Fruit fly (Drosophila melanogaster) whole organism, embryonic: ENCODE results near the gene Ppm1.

Experiments used
- ATbp ChIP-seq: fragments of 200-800 bp; sonication (Bioruptor generic); optimal IDR thresholded peaks from 2 replicates; lab custom pipeline; 2017; ENCODE audit warnings: missing biosample characterization, mild to moderate bottlenecking, missing genetic modification characterization, missing genetic modification reagents
- B-H1 ChIP-seq: fragments of 200-800 bp; sonication (Bioruptor generic); IDR thresholded peaks from 3 replicates; pipeline ENCODE4 v1.3.6; 2022; ENCODE audit warnings: missing biosample characterization, missing genetic modification characterization
- CG10959 ChIP-seq: fragments of 200-800 bp; sonication (Bioruptor generic); IDR thresholded peaks from 2 replicates; pipeline ENCODE4 v1.3.6; 2022; ENCODE audit warnings: missing biosample characterization, missing genetic modification characterization
- CG10979 ChIP-seq: fragments of 200-800 bp; sonication (Bioruptor generic); optimal IDR thresholded peaks from 2 replicates; lab custom pipeline; 2018; ENCODE audit warnings: missing biosample characterization, mild to moderate bottlenecking, missing genetic modification characterization, moderate library complexity
- CG12236 ChIP-seq: fragments of 200-800 bp; sonication (Bioruptor generic); optimal IDR thresholded peaks from 2 replicates; lab custom pipeline; 2016; ENCODE audit warnings: missing biosample characterization, missing genetic modification characterization
- CG13123 ChIP-seq: fragments of 200-800 bp; sonication (Bioruptor generic); optimal IDR thresholded peaks from 2 replicates; lab custom pipeline; 2016; ENCODE audit warnings: missing biosample characterization, missing genetic modification characterization
- CG13624 ChIP-seq: fragments of 200-800 bp; sonication (Bioruptor generic); optimal IDR thresholded peaks from 2 replicates; lab custom pipeline; 2016; ENCODE audit warnings: missing biosample characterization, missing genetic modification characterization
- CG14014 ChIP-seq: fragments of 200-800 bp; sonication (Bioruptor generic); IDR thresholded peaks from 2 replicates; pipeline ENCODE4 v1.3.6; 2022; ENCODE audit warnings: missing biosample characterization, missing genetic modification characterization
- CG14965 ChIP-seq: fragments of 200-800 bp; sonication (Bioruptor generic); optimal IDR thresholded peaks from 2 replicates; lab custom pipeline; 2016; ENCODE audit warnings: missing biosample characterization, missing genetic modification characterization, borderline replicate concordance
- CG15011 ChIP-seq: fragments of 200-800 bp; sonication (Bioruptor generic); optimal IDR thresholded peaks from 3 replicates; lab custom pipeline; 2018; ENCODE audit warnings: missing biosample characterization, mild to moderate bottlenecking, missing genetic modification characterization
- CG16779 ChIP-seq: fragments of 200-800 bp; sonication (Bioruptor generic); IDR thresholded peaks from 2 replicates; pipeline ENCODE4 v1.3.6; 2022; ENCODE audit warnings: missing biosample characterization, missing genetic modification characterization
- CG1832 ChIP-seq: fragments of 200-800 bp; sonication (Bioruptor generic); optimal IDR thresholded peaks from 2 replicates; lab custom pipeline; 2017; ENCODE audit warnings: missing biosample characterization, mild to moderate bottlenecking, missing genetic modification characterization, inconsistent platforms
- CG18599 ChIP-seq: fragments of 200-800 bp; sonication (Bioruptor generic); optimal IDR thresholded peaks from 3 replicates; lab custom pipeline; 2017; ENCODE audit warnings: missing biosample characterization, missing genetic modification characterization, mild to moderate bottlenecking, moderate library complexity, missing genetic modification reagents
- CG32772 ChIP-seq: fragments of 200-800 bp; sonication (Bioruptor generic); IDR thresholded peaks from 2 replicates; pipeline ENCODE4 v1.3.6; 2022; ENCODE audit warnings: missing biosample characterization, missing genetic modification characterization
- CG34224 ChIP-seq: fragments of 200-800 bp; sonication (Bioruptor generic); IDR thresholded peaks from 3 replicates; pipeline ENCODE4 v1.3.6; 2022; ENCODE audit warnings: missing biosample characterization, missing genetic modification characterization; ENCODE audit not compliant: partially characterized antibody
- CG34376 ChIP-seq: fragments of 200-800 bp; sonication (Bioruptor generic); optimal IDR thresholded peaks from 2 replicates; lab custom pipeline; 2018; ENCODE audit warnings: missing biosample characterization, mild to moderate bottlenecking, missing genetic modification characterization
- CG4707 ChIP-seq: fragments of 200-800 bp; sonication (Bioruptor generic); optimal IDR thresholded peaks from 2 replicates; lab custom pipeline; 2018; ENCODE audit warnings: missing biosample characterization, mild to moderate bottlenecking, missing genetic modification characterization, moderate library complexity
- CG6689 ChIP-seq: fragments of 200-800 bp; sonication (Bioruptor generic); IDR thresholded peaks from 2 replicates; pipeline ENCODE4 v1.3.6; 2022; ENCODE audit warnings: missing biosample characterization, missing genetic modification characterization
- CG7372 ChIP-seq: fragments of 200-800 bp; sonication (Bioruptor generic); IDR thresholded peaks from 2 replicates; pipeline ENCODE4 v1.3.6; 2022; ENCODE audit warnings: missing biosample characterization, missing genetic modification characterization
- CG9437 ChIP-seq: fragments of 200-800 bp; sonication (Bioruptor generic); optimal IDR thresholded peaks from 2 replicates; lab custom pipeline; 2018; ENCODE audit warnings: missing biosample characterization, mild to moderate bottlenecking, missing genetic modification characterization
- D19B ChIP-seq: fragments of 200-800 bp; sonication (Bioruptor generic); optimal IDR thresholded peaks from 2 replicates; lab custom pipeline; 2017; ENCODE audit warnings: missing biosample characterization, mild to moderate bottlenecking, missing genetic modification characterization
- Dbx ChIP-seq: fragments of 200-800 bp; sonication (Bioruptor generic); IDR thresholded peaks from 3 replicates; pipeline ENCODE4 v1.3.6; 2022; ENCODE audit warnings: missing biosample characterization, missing genetic modification characterization
- Dll ChIP-seq: fragments of 200-800 bp; sonication (Bioruptor generic); IDR thresholded peaks from 4 replicates; pipeline ENCODE4 v1.3.6; 2022; ENCODE audit warnings: missing biosample characterization, missing genetic modification characterization; ENCODE audit not compliant: partially characterized antibody
- Doc3 ChIP-seq: fragments of 200-800 bp; sonication (Bioruptor generic); IDR thresholded peaks from 3 replicates; pipeline ENCODE4 v1.3.6; 2022; ENCODE audit warnings: missing biosample characterization, missing genetic modification characterization; ENCODE audit not compliant: partially characterized antibody
- HLHmδ ChIP-seq: fragments of 200-800 bp; sonication (Bioruptor generic); optimal IDR thresholded peaks from 2 replicates; lab custom pipeline; 2018; ENCODE audit warnings: missing biosample characterization, mild to moderate bottlenecking, missing genetic modification characterization, moderate library complexity
- Hr51 ChIP-seq, 2 experiments: fragments of 200-800 bp; sonication (Bioruptor generic); optimal IDR thresholded peaks; 2 replicates in 1 of 2; 3 replicates in 1 of 2; lab custom pipeline; 2016 to 2018; ENCODE audit warnings: missing biosample characterization in 2 of 2, missing genetic modification characterization in 2 of 2, mild to moderate bottlenecking in 1 of 2, moderate library complexity in 1 of 2
- Nf-YB ChIP-seq: fragments of 200-800 bp; sonication (Bioruptor generic); optimal IDR thresholded peaks from 3 replicates; lab custom pipeline; 2019; ENCODE audit warnings: missing biosample characterization, mild to moderate bottlenecking, missing genetic modification characterization, moderate library complexity
- abd-A ChIP-seq: fragments of 200-800 bp; sonication (Bioruptor generic); optimal IDR thresholded peaks from 3 replicates; lab custom pipeline; 2019; ENCODE audit warnings: missing biosample characterization, mild to moderate bottlenecking, missing genetic modification characterization, moderate library complexity
- ash1 ChIP-seq: fragments of 200-800 bp; sonication (Bioruptor generic); optimal IDR thresholded peaks from 2 replicates; lab custom pipeline; 2018; ENCODE audit warnings: missing biosample characterization, mild to moderate bottlenecking, missing genetic modification characterization
- bab2 ChIP-seq: fragments of 200-800 bp; sonication (Bioruptor generic); optimal IDR thresholded peaks from 2 replicates; lab custom pipeline; 2016; ENCODE audit warnings: missing biosample characterization, missing genetic modification characterization
- bbx ChIP-seq: fragments of 200-800 bp; sonication (Bioruptor generic); IDR thresholded peaks from 2 replicates; pipeline ENCODE4 v1.3.6; 2022; ENCODE audit warnings: missing biosample characterization, missing genetic modification characterization; ENCODE audit not compliant: partially characterized antibody
- chif ChIP-seq, 2 experiments: fragments of 200-800 bp; sonication (Bioruptor generic); optimal IDR thresholded peaks; 3 replicates each; lab custom pipeline; 2016; ENCODE audit warnings: missing biosample characterization in 2 of 2, missing genetic modification characterization in 2 of 2
- dan ChIP-seq: fragments of 200-800 bp; sonication (Bioruptor generic); IDR thresholded peaks from 2 replicates; pipeline ENCODE4 v1.3.6; 2022; ENCODE audit warnings: missing biosample characterization, missing genetic modification characterization
- disco-r ChIP-seq: fragments of 200-800 bp; sonication (Bioruptor generic); optimal IDR thresholded peaks from 2 replicates; lab custom pipeline; 2016; ENCODE audit warnings: missing biosample characterization, missing genetic modification characterization
- grau ChIP-seq: fragments of 200-800 bp; optimal IDR thresholded peaks from 3 replicates; lab custom pipeline; 2019; ENCODE audit warnings: missing biosample characterization, mild to moderate bottlenecking, missing genetic modification characterization, moderate library complexity
- grn ChIP-seq: fragments of 200-800 bp; sonication (Bioruptor generic); optimal IDR thresholded peaks from 3 replicates; lab custom pipeline; 2017; ENCODE audit warnings: missing biosample characterization, missing genetic modification characterization
- jigr1 ChIP-seq: fragments of 200-800 bp; sonication (Bioruptor generic); IDR thresholded peaks from 3 replicates; pipeline ENCODE4 v1.3.6; 2022; ENCODE audit warnings: missing biosample characterization, missing genetic modification characterization
- klu ChIP-seq: fragments of 200-800 bp; sonication (Bioruptor generic); IDR thresholded peaks from 2 replicates; pipeline ENCODE4 v1.3.6; 2022; ENCODE audit warnings: missing biosample characterization, missing genetic modification characterization
- lmd ChIP-seq: fragments of 200-800 bp; sonication (Bioruptor generic); IDR thresholded peaks from 2 replicates; pipeline ENCODE4 v1.3.6; 2022; ENCODE audit warnings: missing biosample characterization, missing genetic modification characterization
- lola ChIP-seq, 3 experiments: fragments of >200 bp in 2 of 3; fragments of 200-800 bp in 1 of 3; sonication (Bioruptor generic) in 1 of 3; optimal IDR thresholded peaks; 2 replicates each; lab custom pipeline; 2017 to 2019; ENCODE audit warnings: missing biosample characterization in 3 of 3, missing genetic modification characterization in 3 of 3, mild to moderate bottlenecking in 1 of 3, moderate library complexity in 1 of 3
- nmo ChIP-seq: fragments of 200-800 bp; sonication (Bioruptor generic); optimal IDR thresholded peaks from 2 replicates; lab custom pipeline; 2018; ENCODE audit warnings: missing biosample characterization, mild to moderate bottlenecking, missing genetic modification characterization, moderate library complexity
- pita ChIP-seq: fragments of 200-800 bp; sonication (Bioruptor generic); optimal IDR thresholded peaks from 2 replicates; lab custom pipeline; 2017; ENCODE audit warnings: missing biosample characterization, mild to moderate bottlenecking, missing genetic modification characterization
- pum ChIP-seq: fragments of 200-800 bp; sonication (Bioruptor generic); optimal IDR thresholded peaks from 2 replicates; lab custom pipeline; 2016; ENCODE audit warnings: missing biosample characterization, missing genetic modification characterization
- run ChIP-seq: fragments of 200-800 bp; sonication (Bioruptor generic); optimal IDR thresholded peaks from 3 replicates; lab custom pipeline; 2018; ENCODE audit warnings: missing biosample characterization, mild to moderate bottlenecking, missing genetic modification characterization
- sna ChIP-seq: fragments of 200-800 bp; sonication (Bioruptor generic); IDR thresholded peaks from 2 replicates; pipeline ENCODE4 v1.3.6; 2022; ENCODE audit warnings: missing biosample characterization, missing genetic modification characterization; ENCODE audit not compliant: partially characterized antibody
- tna ChIP-seq: fragments of 200-800 bp; sonication (Bioruptor generic); IDR thresholded peaks from 2 replicates; pipeline ENCODE4 v1.3.6; 2022; ENCODE audit warnings: missing biosample characterization, missing genetic modification characterization; ENCODE audit not compliant: partially characterized antibody
- trh ChIP-seq: fragments of 200-800 bp; sonication (Bioruptor generic); optimal IDR thresholded peaks from 2 replicates; lab custom pipeline; 2016; ENCODE audit warnings: missing biosample characterization, missing genetic modification characterization
- vnd ChIP-seq: fragments of 200-800 bp; sonication (Bioruptor generic); IDR thresholded peaks from 3 replicates; pipeline ENCODE4 v1.3.6; 2022; ENCODE audit warnings: missing biosample characterization, missing genetic modification characterization; ENCODE audit not compliant: partially characterized antibody

The Ppm1 gene

DNA sequence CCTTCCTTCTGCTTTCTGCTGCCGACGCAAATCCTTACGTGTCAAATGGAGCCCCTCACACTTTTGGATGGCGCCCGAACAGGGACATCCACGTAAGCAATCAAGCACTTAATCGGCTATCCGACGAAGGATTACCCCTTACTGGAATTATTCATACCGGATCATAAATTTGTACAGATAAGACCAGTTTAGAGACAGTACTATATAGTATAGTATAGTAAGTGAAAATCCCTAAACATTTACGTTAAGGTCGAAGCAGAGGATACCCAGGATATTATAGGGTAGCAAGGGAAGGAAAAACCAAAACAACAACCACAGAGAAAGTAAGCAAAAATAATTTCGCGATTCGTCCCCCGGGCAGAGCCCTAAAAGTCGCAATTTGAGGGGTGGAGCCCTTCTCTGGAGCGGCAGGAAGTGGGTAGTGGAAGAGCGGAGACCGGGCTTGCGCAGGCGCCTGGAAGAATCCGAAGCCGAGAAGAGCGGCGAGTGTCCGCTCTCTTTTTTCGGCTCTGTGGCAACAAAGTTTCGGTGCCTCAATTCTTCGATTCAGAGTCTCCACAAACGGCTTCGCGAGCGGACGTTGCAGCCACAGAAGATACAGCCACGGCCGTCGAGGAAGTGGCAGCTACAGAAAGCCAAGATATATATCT is 35.5 kb upstream of the Ppm1 start (continued):
- TF ChIP-seq CG9437 (GFP tag; lab: Kevin White, UChicago) (peak; percentile 43), CG34224 (no peak), sna (no peak), lmd (GFP tag; lab: Robert Waterston, UW) (peak; percentile 77), CG10979 (tag; lab: Kevin White, UChicago) (peak; percentile 25), Dbx (peak; percentile 91), grn (no peak), CG15011 (GFP tag; lab: Kevin White, UChicago) (peak; percentile 66), B-H1 (GFP tag; lab: Robert Waterston, UW) (peak; percentile 13; the same call in 1 of the 3 replicates), CG13123 (no peak), CG6689 (GFP tag; lab: Robert Waterston, UW) (peak; percentile 43), bbx (GFP tag; lab: Robert Waterston, UW) (no peak), CG16779 (GFP tag; lab: Robert Waterston, UW) (no peak), dan (GFP tag; lab: Robert Waterston, UW) (no peak), tna (no peak), ATbp (GFP tag; lab: Kevin White, UChicago) (no peak), run (tag; lab: Kevin White, UChicago) (no peak), Doc3 (GFP tag; lab: Robert Waterston, UW) (no peak), Dll (no peak), CG1832 (GFP tag; lab: Kevin White, UChicago) (no peak), CG13624 (peak; percentile 75), abd-A (tag; lab: Kevin White, UChicago) (peak; percentile 91), nmo (peak; percentile 46), disco-r (no peak), CG4707 (GFP tag; lab: Kevin White, UChicago) (no peak), CG12236 (no peak), CG32772 (peak; percentile 63; the same call in 1 of the 2 replicates), jigr1 (GFP tag; lab: Robert Waterston, UW) (no peak; the same call in 2 of the 3 replicates), vnd (GFP tag; lab: Robert Waterston, UW) (no peak), CG18599 (GFP tag; lab: Kevin White, UChicago) (peak; percentile 93), chif (GFP tag; optimal IDR thresholded peaks at IDR 0.05; lab: Kevin White, UChicago) (peak; percentile 30 to 70), bab2 (GFP tag; lab: Kevin White, UChicago) (peak; percentile 69), CG34376 (GFP tag; lab: Kevin White, UChicago) (peak; percentile 2), HLHmδ (GFP tag; lab: Kevin White, UChicago) (no peak), Nf-YB (GFP tag; lab: Kevin White, UChicago) (no peak), CG10959 (GFP tag; lab: Robert Waterston, UW) (no peak), ash1 (GFP tag; lab: Kevin White, UChicago) (peak; percentile 37), grau (tag; lab: Kevin White, UChicago) (peak; percentile 74), CG14965 (GFP tag; lab: Kevin White, UChicago) (no peak), trh (GFP tag; lab: Kevin White, UChicago) (no peak), pita (GFP tag; lab: Kevin White, UChicago) (no peak), CG14014 (GFP tag; lab: Robert Waterston, UW) (peak; percentile 77), CG7372 (GFP tag; lab: Robert Waterston, UW) (0 out of 2 replicates have a peak, but pooled peaks have one; percentile 29), lola (GFP tag; optimal IDR thresholded peaks at IDR 0.05; lab: Kevin White, UChicago) (no peak), D19B (peak; percentile 98), Hr51 (GFP tag; optimal IDR thresholded peaks at IDR 0.05; lab: Kevin White, UChicago) (peak; percentile 49 to 71), pum (GFP tag; lab: Kevin White, UChicago) (peak; percentile 39), klu (GFP tag; lab: Robert Waterston, UW) (peak; percentile 28; the same call in 1 of the 2 replicates)
